Worm (Caenorhabditis elegans) whole organism, late embryonic: ENCODE data around the gene col-40.

Source experiments
- ahr-1 ChIP-seq: sonication (generic microtip); optimal IDR thresholded peaks from 2 replicates; lab custom pipeline; 2016; ENCODE audit warnings: missing genetic modification characterization, missing compliant biosample characterization
- ama-1 ChIP-seq: fragments of 150-350 bp; optimal IDR thresholded peaks from 2 replicates; lab custom pipeline; 2014
- ceh-30 ChIP-seq: fragments of 150-350 bp; optimal IDR thresholded peaks from 2 replicates; lab custom pipeline; 2014; ENCODE audit warnings: missing biosample characterization, missing genetic modification characterization
- fkh-10 ChIP-seq: fragments of 150-350 bp; optimal IDR thresholded peaks from 2 replicates; lab custom pipeline; 2014; ENCODE audit warnings: missing biosample characterization, missing genetic modification reagents, missing genetic modification characterization
- unc-86 ChIP-seq: sonication (generic microtip); optimal IDR thresholded peaks from 2 replicates; lab custom pipeline; 2016; ENCODE audit warnings: missing genetic modification characterization, missing compliant biosample characterization

ce11 chrII:1090743-1091142 is 16.0 kb downstream of the col-40 start:
- TF ChIP-seq unc-86 (tag; lab: Kevin White, UChicago), result no peak
- no peak for TF ChIP-seq ceh-30 (tag; lab: Kevin White, UChicago)
- no peak for TF ChIP-seq fkh-10 (GFP tag; lab: Kevin White, UChicago)
- TF ChIP-seq ama-1, result no peak
- no peak for TF ChIP-seq ahr-1 (tag; lab: Kevin White, UChicago)
